Fruit fly (Drosophila melanogaster) whole organism, embryonic: ENCODE results near the gene CG14636.

Experiments used
- Ada2b ChIP-seq: fragments of 200-800 bp; sonication (Bioruptor generic); IDR thresholded peaks from 2 replicates; pipeline ENCODE4 v1.3.6; 2022; ENCODE audit warnings: missing biosample characterization, missing genetic modification characterization
- Antp ChIP-seq: fragments of 200-800 bp; sonication (Bioruptor generic); optimal IDR thresholded peaks from 3 replicates; lab custom pipeline; 2016; ENCODE audit warnings: missing biosample characterization, missing genetic modification characterization
- B-H1 ChIP-seq: fragments of 200-800 bp; sonication (Bioruptor generic); IDR thresholded peaks from 3 replicates; pipeline ENCODE4 v1.3.6; 2022; ENCODE audit warnings: missing biosample characterization, missing genetic modification characterization
- CG10274 ChIP-seq: fragments of 200-800 bp; sonication (Bioruptor generic); optimal IDR thresholded peaks from 3 replicates; lab custom pipeline; 2017; ENCODE audit warnings: missing biosample characterization, mild to moderate bottlenecking, missing genetic modification characterization
- CG10979 ChIP-seq: fragments of 200-800 bp; sonication (Bioruptor generic); optimal IDR thresholded peaks from 2 replicates; lab custom pipeline; 2018; ENCODE audit warnings: missing biosample characterization, mild to moderate bottlenecking, missing genetic modification characterization, moderate library complexity
- CG12155 ChIP-seq: fragments of 200-800 bp; sonication (Bioruptor generic); optimal IDR thresholded peaks from 3 replicates; lab custom pipeline; 2016; ENCODE audit warnings: missing biosample characterization, missing genetic modification characterization
- CG12769 ChIP-seq: fragments of 200-800 bp; sonication (Bioruptor generic); optimal IDR thresholded peaks from 2 replicates; lab custom pipeline; 2019; ENCODE audit warnings: missing biosample characterization, mild to moderate bottlenecking, missing genetic modification characterization, moderate library complexity
- CG13894 ChIP-seq: fragments of 200-800 bp; sonication (Bioruptor generic); optimal IDR thresholded peaks from 3 replicates; lab custom pipeline; 2018; ENCODE audit warnings: missing biosample characterization, mild to moderate bottlenecking, missing genetic modification characterization, moderate library complexity
- CG14014 ChIP-seq: fragments of 200-800 bp; sonication (Bioruptor generic); IDR thresholded peaks from 2 replicates; pipeline ENCODE4 v1.3.6; 2022; ENCODE audit warnings: missing biosample characterization, missing genetic modification characterization
- CG17802 ChIP-seq: fragments of 200-800 bp; sonication (Bioruptor generic); optimal IDR thresholded peaks from 2 replicates; lab custom pipeline; 2018; ENCODE audit warnings: missing biosample characterization, mild to moderate bottlenecking, missing genetic modification characterization, moderate library complexity
- CG2678 ChIP-seq: fragments of 200-800 bp; sonication (Bioruptor generic); optimal IDR thresholded peaks from 3 replicates; lab custom pipeline; 2019; ENCODE audit warnings: missing biosample characterization, mild to moderate bottlenecking, missing genetic modification characterization, moderate library complexity
- CG2875 ChIP-seq: fragments of 200-800 bp; sonication (Bioruptor generic); optimal IDR thresholded peaks from 2 replicates; lab custom pipeline; 2017; ENCODE audit warnings: missing biosample characterization, mild to moderate bottlenecking, missing genetic modification characterization, missing genetic modification reagents
- CG33213 ChIP-seq: fragments of 200-800 bp; sonication (Bioruptor generic); optimal IDR thresholded peaks from 3 replicates; lab custom pipeline; 2016; ENCODE audit warnings: missing biosample characterization, missing genetic modification characterization
- CG43689 ChIP-seq: fragments of 200-800 bp; sonication (Bioruptor generic); IDR thresholded peaks from 2 replicates; pipeline ENCODE4 v1.3.6; 2022; ENCODE audit warnings: missing biosample characterization, missing genetic modification characterization
- CG6854 ChIP-seq: fragments of 200-800 bp; sonication (Bioruptor generic); optimal IDR thresholded peaks from 3 replicates; lab custom pipeline; 2017; ENCODE audit warnings: missing biosample characterization, mild to moderate bottlenecking, missing genetic modification characterization
- CG9609 ChIP-seq: fragments of 200-800 bp; sonication (Bioruptor generic); optimal IDR thresholded peaks from 3 replicates; lab custom pipeline; 2016; ENCODE audit warnings: missing biosample characterization, missing genetic modification characterization
- D19B ChIP-seq: fragments of 200-800 bp; sonication (Bioruptor generic); optimal IDR thresholded peaks from 2 replicates; lab custom pipeline; 2017; ENCODE audit warnings: missing biosample characterization, mild to moderate bottlenecking, missing genetic modification characterization
- E2f1 ChIP-seq: fragments of 200-800 bp; sonication (Bioruptor generic); IDR thresholded peaks from 2 replicates; pipeline ENCODE4 v1.3.6; 2022; ENCODE audit warnings: missing biosample characterization, missing genetic modification characterization
- Hmr ChIP-seq: fragments of 200-800 bp; sonication (Bioruptor generic); optimal IDR thresholded peaks from 3 replicates; lab custom pipeline; 2017; ENCODE audit warnings: mild to moderate bottlenecking, missing biosample characterization, missing genetic modification reagents, missing genetic modification characterization
- Hr78 ChIP-seq, 2 experiments: fragments of 200-800 bp in 1 of 2; fragments of >200 bp in 1 of 2; sonication (Bioruptor generic) in 1 of 2; optimal IDR thresholded peaks; 2 replicates each; lab custom pipeline; 2017 to 2019; ENCODE audit warnings: missing biosample characterization in 2 of 2, missing genetic modification characterization in 2 of 2, mild to moderate bottlenecking in 1 of 2, moderate library complexity in 1 of 2
- Jarid2 ChIP-seq: fragments of 200-800 bp; sonication (Bioruptor generic); optimal IDR thresholded peaks from 3 replicates; lab custom pipeline; 2017; ENCODE audit warnings: mild to moderate bottlenecking, missing biosample characterization, missing genetic modification reagents, missing genetic modification characterization
- Lhr ChIP-seq: fragments of 200-800 bp; sonication (Bioruptor generic); optimal IDR thresholded peaks from 3 replicates; lab custom pipeline; 2017; ENCODE audit warnings: mild to moderate bottlenecking, missing biosample characterization, missing genetic modification reagents, missing genetic modification characterization
- Opbp ChIP-seq: fragments of 200-800 bp; sonication (Bioruptor generic); IDR thresholded peaks from 3 replicates; pipeline ENCODE4 v1.3.6; 2022; ENCODE audit warnings: missing biosample characterization, missing genetic modification characterization; ENCODE audit not compliant: partially characterized antibody
- Rfx ChIP-seq: fragments of 200-800 bp; sonication (Bioruptor generic); IDR thresholded peaks from 2 replicates; pipeline ENCODE4 v1.3.6; 2022; ENCODE audit warnings: missing biosample characterization, missing genetic modification characterization
- Scr ChIP-seq: fragments of 200-800 bp; sonication (Bioruptor generic); IDR thresholded peaks from 2 replicates; pipeline ENCODE4 v1.3.6; 2022; ENCODE audit warnings: missing biosample characterization, missing genetic modification characterization; ENCODE audit not compliant: partially characterized antibody
- Sry-δ ChIP-seq: fragments of 200-800 bp; sonication (Bioruptor generic); optimal IDR thresholded peaks from 2 replicates; lab custom pipeline; 2016; ENCODE audit warnings: missing biosample characterization, missing genetic modification characterization
- TFAM ChIP-seq: fragments of 200-800 bp; sonication (Bioruptor generic); optimal IDR thresholded peaks from 2 replicates; lab custom pipeline; 2017; ENCODE audit warnings: missing biosample characterization, missing genetic modification characterization, inconsistent platforms
- Trl ChIP-seq, 3 experiments: fragments of >200 bp in 2 of 3; fragments of 200-800 bp in 1 of 3; sonication (Bioruptor generic) in 1 of 3; optimal IDR thresholded peaks; 2 replicates in 1 of 3; 3 replicates in 2 of 3; lab custom pipeline; 2016 to 2017; ENCODE audit warnings: missing biosample characterization in 1 of 3, missing genetic modification characterization in 1 of 3
- YL-1 ChIP-seq: fragments of 200-800 bp; sonication (Bioruptor generic); optimal IDR thresholded peaks from 3 replicates; lab custom pipeline; 2017; ENCODE audit warnings: missing biosample characterization, mild to moderate bottlenecking, missing genetic modification characterization
- bbx ChIP-seq: fragments of 200-800 bp; sonication (Bioruptor generic); IDR thresholded peaks from 2 replicates; pipeline ENCODE4 v1.3.6; 2022; ENCODE audit warnings: missing biosample characterization, missing genetic modification characterization; ENCODE audit not compliant: partially characterized antibody
- cg ChIP-seq: fragments of 200-800 bp; sonication (Bioruptor generic); optimal IDR thresholded peaks from 3 replicates; lab custom pipeline; 2019; ENCODE audit warnings: missing biosample characterization, mild to moderate bottlenecking, missing genetic modification characterization, moderate library complexity
- chif ChIP-seq, 2 experiments: fragments of 200-800 bp; sonication (Bioruptor generic); optimal IDR thresholded peaks; 3 replicates each; lab custom pipeline; 2016; ENCODE audit warnings: missing biosample characterization in 2 of 2, missing genetic modification characterization in 2 of 2
- da ChIP-seq: fragments of 200-800 bp; sonication (Bioruptor generic); optimal IDR thresholded peaks from 2 replicates; lab custom pipeline; 2016; ENCODE audit warnings: missing biosample characterization, missing genetic modification characterization
- dysf ChIP-seq: fragments of 200-800 bp; sonication (Bioruptor generic); IDR thresholded peaks from 3 replicates; pipeline ENCODE4 v1.3.6; 2022; ENCODE audit warnings: missing biosample characterization, missing genetic modification characterization
- esg ChIP-seq: fragments of 200-800 bp; sonication (Bioruptor generic); conservative IDR thresholded peaks from 2 replicates; pipeline ENCODE4 v1.3.6; 2022; ENCODE audit warnings: missing biosample characterization, missing genetic modification characterization
- gro ChIP-seq: fragments of 200-800 bp; sonication (Bioruptor generic); optimal IDR thresholded peaks from 2 replicates; lab custom pipeline; 2016; ENCODE audit warnings: missing biosample characterization, missing genetic modification characterization
- jumu ChIP-seq: fragments of 200-800 bp; sonication (Bioruptor generic); optimal IDR thresholded peaks from 3 replicates; lab custom pipeline; 2016; ENCODE audit warnings: missing biosample characterization, missing genetic modification characterization
- nom ChIP-seq: fragments of 200-800 bp; sonication (Bioruptor generic); optimal IDR thresholded peaks from 2 replicates; lab custom pipeline; 2017; ENCODE audit warnings: missing biosample characterization, missing genetic modification characterization, mild to moderate bottlenecking, moderate library complexity, missing genetic modification reagents
- pan ChIP-seq, 4 experiments: fragments of >200 bp in 3 of 4; fragments of 200-800 bp in 1 of 4; sonication (Bioruptor generic) in 1 of 4; optimal IDR thresholded peaks in 3 of 4; IDR thresholded peaks in 1 of 4; 2 replicates each; pipeline versions ENCODE4 v1.3.6 to Lab custom; 2017 to 2022; ENCODE audit warnings: missing biosample characterization in 2 of 4, missing genetic modification characterization in 2 of 4, mixed read lengths in 1 of 4
- phol ChIP-seq: fragments of 200-800 bp; sonication (Bioruptor generic); optimal IDR thresholded peaks from 3 replicates; lab custom pipeline; 2018; ENCODE audit warnings: missing biosample characterization, mild to moderate bottlenecking, missing genetic modification characterization, moderate library complexity
- pnt ChIP-seq: fragments of 200-800 bp; sonication (Bioruptor generic); optimal IDR thresholded peaks from 3 replicates; lab custom pipeline; 2016; ENCODE audit warnings: missing biosample characterization, missing genetic modification characterization
- pum ChIP-seq: fragments of 200-800 bp; sonication (Bioruptor generic); optimal IDR thresholded peaks from 2 replicates; lab custom pipeline; 2016; ENCODE audit warnings: missing biosample characterization, missing genetic modification characterization
- rib ChIP-seq: fragments of 200-800 bp; sonication (Bioruptor generic); IDR thresholded peaks from 2 replicates; pipeline ENCODE4 v1.3.6; 2022; ENCODE audit warnings: missing biosample characterization, missing genetic modification characterization
- sima ChIP-seq: fragments of 200-800 bp; sonication (Bioruptor generic); optimal IDR thresholded peaks from 2 replicates; lab custom pipeline; 2016; ENCODE audit warnings: missing biosample characterization, missing genetic modification characterization

Gene CG14636

dm6 chr3R:4197055-4197454 lies 18.1 kb downstream of the CG14636 start, which contains the start of gene beta-Man (continued):
- no peak for TF ChIP-seq da (GFP tag; lab: Kevin White, UChicago)

dm6 chr3R:4190160-4190559 lies 25.0 kb downstream of the CG14636 start, which contains the start of gene Dsk:
Dsk (minus strand) TSS chr3R:4190260.
- TF ChIP-seq esg (0 out of 2 replicates have a peak, but pooled peaks have one; percentile 8), Sry-δ (GFP tag; lab: Kevin White, UChicago) (no peak)

- TF ChIP-seq jumu (no peak), CG12155 (GFP tag; lab: Kevin White, UChicago) (no peak), Rfx (GFP tag; lab: Robert Waterston, UW) (no peak), Hr78 (GFP tag; optimal IDR thresholded peaks at IDR 0.05; lab: Kevin White, UChicago) (no peak), CG2875 (GFP tag; lab: Kevin White, UChicago) (no peak), pum (GFP tag; lab: Kevin White, UChicago) (no peak), CG33213 (GFP tag; lab: Kevin White, UChicago) (no peak), Lhr (GFP tag; lab: Kevin White, UChicago) (peak; percentile 51), CG2678 (tag; lab: Kevin White, UChicago) (no peak), Opbp (0 out of 3 replicates have a peak, but pooled peaks have one; percentile 4), CG14014 (GFP tag; lab: Robert Waterston, UW) (no peak), B-H1 (GFP tag; lab: Robert Waterston, UW) (no peak), D19B (GFP tag; lab: Kevin White, UChicago) (no peak), gro (no peak), YL-1 (GFP tag; lab: Kevin White, UChicago) (no peak), CG6854 (GFP tag; lab: Kevin White, UChicago) (no peak), Hmr (GFP tag; lab: Kevin White, UChicago) (peak; percentile 35), CG10979 (tag; lab: Kevin White, UChicago) (no peak), chif (GFP tag; optimal IDR thresholded peaks at IDR 0.05; lab: Kevin White, UChicago) (no peak), Scr (GFP tag; lab: Robert Waterston, UW) (no peak), bbx (GFP tag; lab: Robert Waterston, UW) (no peak), CG12769 (peak; percentile 62), nom (GFP tag; lab: Kevin White, UChicago) (peak; percentile 42), pan (optimal IDR thresholded peaks at IDR 0.05; lab: Kevin White, UChicago) (no peak), pan (GFP tag; optimal IDR thresholded peaks at IDR 0.05 in 1 of 2, IDR thresholded peaks at IDR 0.05 in 1 of 2) (no peak), CG10274 (GFP tag; lab: Kevin White, UChicago) (no peak), TFAM (GFP tag; lab: Kevin White, UChicago) (no peak), Ada2b (GFP tag; lab: Robert Waterston, UW) (no peak), phol (tag; lab: Kevin White, UChicago) (peak; percentile 37), Antp (GFP tag; lab: Kevin White, UChicago) (no peak), sima (GFP tag; lab: Kevin White, UChicago) (no peak), CG9609 (GFP tag; lab: Kevin White, UChicago) (no peak), Trl (optimal IDR thresholded peaks at IDR 0.05; lab: Kevin White, UChicago) (no peak), Trl (GFP tag; optimal IDR thresholded peaks at IDR 0.05; lab: Kevin White, UChicago) (no peak), CG17802 (tag; lab: Kevin White, UChicago) (no peak), E2f1 (GFP tag; lab: Robert Waterston, UW) (no peak), cg (GFP tag; lab: Kevin White, UChicago) (peak; percentile 72), CG43689 (GFP tag; lab: Robert Waterston, UW) (no peak), pnt (GFP tag; lab: Kevin White, UChicago) (no peak), CG13894 (tag; lab: Kevin White, UChicago) (peak; percentile 91), Jarid2 (no peak), rib (GFP tag; lab: Robert Waterston, UW) (peak; percentile 31; the same call in 1 of the 2 replicates), dysf (no peak)
These were observed 28.1 kb downstream of the CG14636 start for dm6 chr3R:4186820-4187540.
